Worm (Caenorhabditis elegans) whole organism, L4 larva: ENCODE measurements around the gene F23H12.7.

Experiments
- Y48G9A.11 ChIP-seq: fragments of 200-800 bp; sonication (Bioruptor generic); IDR thresholded peaks from 2 replicates; pipeline ENCODE4 v1.3.6; 2022; ENCODE audit warnings: missing genetic modification reagents, missing genetic modification characterization, missing compliant biosample characterization
- ceh-20 ChIP-seq: fragments of 200-800 bp; sonication (Bioruptor generic); IDR thresholded peaks from 2 replicates; pipeline ENCODE4 v1.3.6; 2022; ENCODE audit warnings: missing genetic modification reagents, missing genetic modification characterization, missing compliant biosample characterization

DNA sequence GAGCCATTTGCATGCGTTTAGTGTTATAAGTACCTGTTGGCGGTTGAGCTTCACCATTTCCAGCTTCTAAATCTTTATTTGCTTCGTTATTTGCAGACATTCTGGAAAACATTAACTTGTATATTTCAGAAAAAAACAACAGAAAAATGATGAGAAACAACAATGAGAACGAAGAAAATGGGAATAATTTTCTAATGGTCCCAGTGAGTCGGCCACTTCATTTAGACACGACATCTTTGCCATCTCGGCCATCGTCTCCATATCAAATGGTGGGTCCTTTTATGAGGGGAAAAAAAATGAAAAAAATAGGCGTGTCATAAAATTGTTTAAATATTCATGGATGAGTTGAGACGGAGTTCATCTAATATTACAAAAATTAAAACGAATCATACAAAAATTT lies 25.7 kb upstream of the F23H12.7 start, which contains the start of gene snb-2:
- TF ChIP-seq ceh-20 (GFP tag; lab: Robert Waterston, UW) (no peak), Y48G9A.11 (GFP tag; lab: Robert Waterston, UW) (no peak)
